Fruit fly (Drosophila melanogaster): ENCODE results near the gene Dpck.

DNA sequence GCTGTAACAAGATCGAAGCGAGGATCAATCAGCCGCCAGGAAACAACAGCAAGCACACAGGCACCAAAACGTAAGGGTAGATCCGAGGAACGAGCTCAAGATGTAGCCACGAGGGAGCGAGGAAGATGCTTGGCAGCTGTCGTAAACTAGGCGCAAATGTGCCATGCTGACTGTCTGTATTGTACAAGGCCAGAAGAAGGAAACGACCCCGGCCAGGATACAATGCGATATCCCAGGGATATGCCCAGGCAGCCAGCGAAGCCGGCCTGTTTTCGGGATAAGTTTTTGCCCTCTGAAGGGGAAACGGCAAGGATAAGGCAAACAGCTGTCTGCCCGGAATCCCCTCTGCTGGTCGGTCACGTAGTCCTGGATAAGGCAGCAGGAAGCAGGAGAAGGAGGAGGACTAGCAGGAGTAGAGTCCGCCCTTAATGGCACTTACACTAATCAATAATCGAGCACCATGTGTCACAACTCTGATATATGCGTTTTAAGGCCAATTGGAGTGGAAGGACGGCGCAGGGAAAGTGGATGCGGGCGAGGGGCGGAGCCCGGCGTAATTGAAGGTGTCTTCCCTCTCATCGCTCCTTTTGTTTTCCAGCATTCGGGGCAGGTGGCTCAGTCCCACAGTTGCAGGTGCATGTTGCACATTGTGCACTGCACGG lies 23.7 kb downstream of the Dpck start:
- no peak for TF ChIP-seq h (GFP tag; optimal IDR thresholded peaks at IDR 0.05)
- no peak for TF ChIP-seq dsf (GFP tag; optimal IDR thresholded peaks at IDR 0.05; ENCODE audit: borderline replicate concordance)
- TF ChIP-seq CG9705 (GFP tag; optimal IDR thresholded peaks at IDR 0.05) = no peak
- no peak for TF ChIP-seq Abd-B (GFP tag; optimal IDR thresholded peaks at IDR 0.05)
- TF ChIP-seq CG32264 (GFP tag; optimal IDR thresholded peaks at IDR 0.05) = no peak
- no peak for TF ChIP-seq ey (GFP tag; optimal IDR thresholded peaks at IDR 0.05)
- no peak for TF ChIP-seq usp (GFP tag; optimal IDR thresholded peaks at IDR 0.05)
- no peak for TF ChIP-seq pan (optimal IDR thresholded peaks at IDR 0.05)
- TF ChIP-seq OdsH (GFP tag; optimal IDR thresholded peaks at IDR 0.05) = no peak
